Worm (Caenorhabditis elegans): ENCODE measurements around the gene clec-168.

The clec-168 gene

ce11 chrIV:1232419-1233145 lies 24.2 kb upstream of the clec-168 start:
- TF ChIP-seq ztf-4 (tag; optimal IDR thresholded peaks at IDR 0.05) (no peak), blmp-1 (tag; optimal IDR thresholded peaks at IDR 0.05; ENCODE audit: insufficient read depth) (no peak), unc-62 (GFP tag; optimal IDR thresholded peaks at IDR 0.05) (no peak), ceh-16 (tag; optimal IDR thresholded peaks at IDR 0.05) (no peak), elt-3 (tag; optimal IDR thresholded peaks at IDR 0.05) (no peak), Y55F3AM.14 (GFP tag; optimal IDR thresholded peaks at IDR 0.05) (no peak), lin-13 (GFP tag; optimal IDR thresholded peaks at IDR 0.05) (no peak), sma-3 (GFP tag; optimal IDR thresholded peaks at IDR 0.05) (no peak), egl-27 (tag; optimal IDR thresholded peaks at IDR 0.05) (no peak), nhr-25 (tag; optimal IDR thresholded peaks at IDR 0.05) (no peak), C34F6.9 (tag; optimal IDR thresholded peaks at IDR 0.05) (no peak)

ce11 chrIV:1234780-1235179 lies 22.0 kb upstream of the clec-168 start:
- no peak for TF ChIP-seq lsy-2 (tag; optimal IDR thresholded peaks at IDR 0.05)
- TF ChIP-seq nhr-25 (tag; optimal IDR thresholded peaks at IDR 0.05) = no peak
- no peak for TF ChIP-seq egl-27 (tag; optimal IDR thresholded peaks at IDR 0.05)
- no peak for TF ChIP-seq alr-1 (tag; optimal IDR thresholded peaks at IDR 0.05)
- no peak for TF ChIP-seq blmp-1 (tag; optimal IDR thresholded peaks at IDR 0.05; ENCODE audit: insufficient read depth)
- no peak for TF ChIP-seq nhr-10 (tag; optimal IDR thresholded peaks at IDR 0.05)
- TF ChIP-seq sma-3 (GFP tag; optimal IDR thresholded peaks at IDR 0.05) = no peak
- no peak for TF ChIP-seq ztf-1 (GFP tag; conservative IDR thresholded peaks at IDR 0.05)
- no peak for TF ChIP-seq gmeb-1 (tag; optimal IDR thresholded peaks at IDR 0.05)

ce11 chrIV:1235785-1236184 lies 21.0 kb upstream of the clec-168 start:
- TF ChIP-seq nhr-6 (tag; optimal IDR thresholded peaks at IDR 0.05) (no peak), nhr-10 (tag; optimal IDR thresholded peaks at IDR 0.05) (no peak), R02D3.7 (tag; optimal IDR thresholded peaks at IDR 0.05) (no peak), sma-3 (GFP tag; optimal IDR thresholded peaks at IDR 0.05) (no peak), ztf-4 (tag; optimal IDR thresholded peaks at IDR 0.05) (no peak), aly-2 (tag; optimal IDR thresholded peaks at IDR 0.05) (no peak), snpc-4 (tag; optimal IDR thresholded peaks at IDR 0.05) (no peak), unc-55 (GFP tag; optimal IDR thresholded peaks at IDR 0.05) (no peak), ceh-82 (tag; optimal IDR thresholded peaks at IDR 0.05) (no peak), ama-1 (optimal IDR thresholded peaks at IDR 0.05) (no peak), alr-1 (tag; optimal IDR thresholded peaks at IDR 0.05) (no peak), gmeb-1 (tag; optimal IDR thresholded peaks at IDR 0.05) (no peak)

ce11 chrIV:1238147-1238546 lies 18.6 kb upstream of the clec-168 start:
- TF ChIP-seq aly-2 (tag; optimal IDR thresholded peaks at IDR 0.05) (no peak), lin-13 (GFP tag; optimal IDR thresholded peaks at IDR 0.05) (no peak), ceh-16 (tag; optimal IDR thresholded peaks at IDR 0.05) (no peak), alr-1 (tag; optimal IDR thresholded peaks at IDR 0.05) (no peak), nhr-10 (tag; optimal IDR thresholded peaks at IDR 0.05) (no peak), unc-55 (GFP tag; optimal IDR thresholded peaks at IDR 0.05) (no peak), ama-1 (optimal IDR thresholded peaks at IDR 0.05) (no peak), C34F6.9 (tag; optimal IDR thresholded peaks at IDR 0.05) (no peak), unc-62 (GFP tag; optimal IDR thresholded peaks at IDR 0.05) (no peak), nhr-25 (tag; optimal IDR thresholded peaks at IDR 0.05) (no peak), nhr-237 (tag; optimal IDR thresholded peaks at IDR 0.05) (no peak), nhr-12 (tag; optimal IDR thresholded peaks at IDR 0.05) (no peak), sma-9 (GFP tag; optimal IDR thresholded peaks at IDR 0.05) (no peak), sma-9 (tag; optimal IDR thresholded peaks at IDR 0.05) (no peak), snpc-4 (tag; optimal IDR thresholded peaks at IDR 0.05) (no peak), crh-2 (tag; optimal IDR thresholded peaks at IDR 0.05) (no peak), unc-39 (tag; optimal IDR thresholded peaks at IDR 0.05) (no peak), ztf-11 (tag; optimal IDR thresholded peaks at IDR 0.05) (no peak), mbf-1 (tag; optimal IDR thresholded peaks at IDR 0.05) (no peak), mab-5 (tag; optimal IDR thresholded peaks at IDR 0.05) (no peak)

- TF ChIP-seq nhr-129 (tag; optimal IDR thresholded peaks at IDR 0.05) = peak; percentile 65
- no peak for TF ChIP-seq nhr-77 (tag; optimal IDR thresholded peaks at IDR 0.05)
- no peak for TF ChIP-seq nhr-11 (tag; optimal IDR thresholded peaks at IDR 0.05)
- peak; percentile 5 for TF ChIP-seq ceh-16 (tag; optimal IDR thresholded peaks at IDR 0.05)
- TF ChIP-seq skn-1 (tag; optimal IDR thresholded peaks at IDR 0.05) = no peak
- no peak for TF ChIP-seq alr-1 (tag; optimal IDR thresholded peaks at IDR 0.05)
- peak; percentile 29 for TF ChIP-seq sma-3 (GFP tag; optimal IDR thresholded peaks at IDR 0.05)
- no peak for TF ChIP-seq mbf-1 (tag; optimal IDR thresholded peaks at IDR 0.05)
- TF ChIP-seq nhr-21 (tag; optimal IDR thresholded peaks at IDR 0.05) = peak; percentile 33
- peak; percentile 3 for TF ChIP-seq fos-1 (tag; optimal IDR thresholded peaks at IDR 0.05)
- TF ChIP-seq gmeb-1 (tag; optimal IDR thresholded peaks at IDR 0.05) = peak; percentile 93
- peak; percentile 78 for TF ChIP-seq unc-55 (GFP tag; optimal IDR thresholded peaks at IDR 0.05)
- TF ChIP-seq sma-9 (GFP tag; optimal IDR thresholded peaks at IDR 0.05) = peak; percentile 37
- no peak for TF ChIP-seq sma-9 (tag; optimal IDR thresholded peaks at IDR 0.05)
- no peak for TF ChIP-seq blmp-1 (tag; optimal IDR thresholded peaks at IDR 0.05; ENCODE audit: insufficient read depth)
- no peak for TF ChIP-seq ztf-1 (GFP tag; conservative IDR thresholded peaks at IDR 0.05)
- TF ChIP-seq peb-1 (tag; optimal IDR thresholded peaks at IDR 0.05) = no peak
- no peak for TF ChIP-seq ztf-11 (tag; optimal IDR thresholded peaks at IDR 0.05)
- TF ChIP-seq nhr-237 (tag; optimal IDR thresholded peaks at IDR 0.05) = no peak
- peak; percentile 82 for TF ChIP-seq crh-2 (tag; optimal IDR thresholded peaks at IDR 0.05)
- TF ChIP-seq mdl-1 (tag; optimal IDR thresholded peaks at IDR 0.05) = peak in 1 of 2 experiments; percentile 27
- no peak for TF ChIP-seq lin-39 (tag; optimal IDR thresholded peaks at IDR 0.05)
- TF ChIP-seq unc-39 (tag; optimal IDR thresholded peaks at IDR 0.05) = no peak
- TF ChIP-seq nhr-23 (tag; optimal IDR thresholded peaks at IDR 0.05) = no peak
- no peak for TF ChIP-seq nhr-10 (tag; optimal IDR thresholded peaks at IDR 0.05)
- peak; percentile 66 to 86 for TF ChIP-seq lsy-2 (tag; optimal IDR thresholded peaks at IDR 0.05)
These were observed 17.1 kb upstream of the clec-168 start, which contains the start of gene F38A1.8 for ce11 chrIV:1239686-1240085. TSS of gene F38A1.8 (minus strand) at chrIV:1239852.
